Worm (Caenorhabditis elegans): ENCODE data around the gene srw-124.
"Not testable (repeated sequence)": the region's sequence is repeated elsewhere in the genome, so short reads cannot be mapped to it uniquely, and the experiment has no call there.

srw-124 gene

DNA sequence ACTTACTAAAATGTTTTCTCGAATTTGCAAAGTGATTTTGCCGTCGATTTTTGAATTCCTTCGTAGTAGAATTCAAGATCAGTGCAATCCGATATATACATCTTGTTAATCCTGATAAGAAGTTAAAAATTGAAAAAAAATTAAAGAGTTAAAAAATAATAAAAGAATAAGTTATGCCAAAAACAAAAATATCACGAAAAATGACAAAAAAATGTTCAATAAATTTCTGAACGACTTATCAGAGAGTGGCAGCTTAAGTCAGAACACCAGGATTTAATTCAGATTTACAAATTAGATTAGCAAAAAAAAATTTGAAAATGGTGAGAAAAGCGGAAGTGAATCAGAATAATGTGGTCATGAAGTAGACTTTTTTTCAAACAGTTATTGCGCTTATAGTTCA lies 1.1 kb upstream of the srw-124 start, which contains the start of gene srw-123:
srw-123 (minus strand) TSS at position 101 of the 400 bp plus-strand sequence.
- not testable (repeated sequence) for TF ChIP-seq tra-4 (tag; optimal IDR thresholded peaks at IDR 0.05); ceh-13 (GFP tag; optimal IDR thresholded peaks at IDR 0.05); aly-1 (tag; optimal IDR thresholded peaks at IDR 0.05)

DNA sequence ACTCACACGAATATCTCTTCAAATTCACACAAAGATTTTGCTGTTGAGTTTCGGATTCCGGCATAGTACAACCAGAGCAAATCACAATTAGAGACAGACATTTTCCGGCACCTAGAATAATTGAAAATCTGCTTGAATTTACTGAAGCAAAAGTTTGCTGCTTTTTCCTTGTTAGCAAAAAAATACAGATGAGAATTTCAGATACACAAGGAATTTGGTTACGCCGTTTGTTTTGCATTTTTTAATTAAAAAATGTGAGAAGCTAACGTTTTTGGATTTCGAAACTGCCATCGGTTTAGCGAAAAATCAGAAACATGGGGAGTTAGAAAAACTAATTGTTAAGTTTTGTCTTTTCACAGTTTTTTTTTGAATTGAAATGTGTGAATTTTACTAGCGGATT lies 3.6 kb downstream of the srw-124 start, which contains the start of gene srw-118:
srw-118 (minus strand) TSS at position 101 of the 400 bp plus-strand sequence.
- TF ChIP-seq F13C5.2 (tag; optimal IDR thresholded peaks at IDR 0.05), result no peak
- TF ChIP-seq aly-1 (tag; optimal IDR thresholded peaks at IDR 0.05), result no peak
- TF ChIP-seq hmbx-1 (tag; optimal IDR thresholded peaks at IDR 0.05), result no peak
- TF ChIP-seq flt-1 (GFP tag; IDR thresholded peaks at IDR 0.05), result no peak
- no peak for TF ChIP-seq ama-1 (optimal IDR thresholded peaks at IDR 0.05)
- TF ChIP-seq sea-1 (GFP tag; conservative IDR thresholded peaks at IDR 0.05), result no peak
- no peak for TF ChIP-seq hnd-1 (tag; optimal IDR thresholded peaks at IDR 0.05)
- TF ChIP-seq scrt-1 (GFP tag; IDR thresholded peaks at IDR 0.05), result no peak
- TF ChIP-seq tbx-37 (GFP tag; conservative IDR thresholded peaks at IDR 0.05), result no peak
- TF ChIP-seq tra-4 (tag; optimal IDR thresholded peaks at IDR 0.05), result no peak
- TF ChIP-seq pes-1 (GFP tag; IDR thresholded peaks at IDR 0.05), result no peak
- TF ChIP-seq ceh-36 (tag; optimal IDR thresholded peaks at IDR 0.05), result no peak

DNA sequence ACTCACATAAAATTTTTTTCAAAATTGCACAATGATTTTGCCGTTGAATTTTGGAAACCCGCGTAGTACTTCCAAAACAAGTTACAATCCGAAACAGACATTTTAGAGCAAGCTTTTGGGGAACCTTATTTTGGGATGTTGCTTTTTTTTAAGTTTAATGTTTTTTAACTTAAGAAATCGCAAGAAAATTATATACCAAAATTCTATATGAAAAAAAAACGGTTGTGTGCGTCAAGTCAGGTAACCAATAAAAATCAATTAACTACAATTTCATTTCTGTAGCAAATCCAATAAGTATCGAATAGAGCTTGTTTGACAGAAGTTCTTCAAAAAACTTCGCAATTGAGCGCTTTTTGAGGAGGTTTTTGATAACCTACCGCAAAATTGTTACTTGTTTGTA lies 7.0 kb downstream of the srw-124 start, which contains the start of gene srw-117:
srw-117 (minus strand) TSS at position 101 of the 400 bp plus-strand sequence.
- no peak for TF ChIP-seq aly-1 (tag; optimal IDR thresholded peaks at IDR 0.05)
- TF ChIP-seq flt-1 (GFP tag; IDR thresholded peaks at IDR 0.05), result no peak
- TF ChIP-seq tbx-11 (GFP tag; IDR thresholded peaks at IDR 0.05), result no peak
- no peak for TF ChIP-seq hmg-4 (GFP tag; optimal IDR thresholded peaks at IDR 0.05)
- TF ChIP-seq tbx-37 (GFP tag; conservative IDR thresholded peaks at IDR 0.05), result no peak

DNA sequence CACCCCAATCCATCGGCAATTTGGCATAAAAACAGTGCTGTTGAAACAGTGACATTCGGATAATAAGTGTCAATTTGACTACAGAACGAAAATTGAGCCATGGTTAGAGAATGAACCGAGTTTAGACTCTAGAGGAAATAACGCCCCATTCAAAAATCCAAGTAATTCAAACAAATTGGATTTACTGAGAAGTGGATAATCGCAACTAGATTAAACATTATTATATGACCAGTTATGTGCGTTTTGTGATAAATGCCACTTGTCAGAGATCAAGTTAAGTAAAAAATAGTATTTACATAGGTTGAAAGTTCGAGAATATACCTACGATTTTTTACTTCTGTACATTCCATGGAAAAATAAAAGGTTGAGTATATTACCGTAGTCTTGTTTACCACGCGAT lies 8.9 kb downstream of the srw-124 start, which contains the start of gene srw-139:
srw-139 (minus strand) TSS at position 101 of the 400 bp plus-strand sequence.
- no peak for TF ChIP-seq hmbx-1 (tag; optimal IDR thresholded peaks at IDR 0.05)
- no peak for TF ChIP-seq tbx-11 (GFP tag; IDR thresholded peaks at IDR 0.05)
- no peak for TF ChIP-seq ets-7 (tag; optimal IDR thresholded peaks at IDR 0.05)
- no peak for TF ChIP-seq pes-1 (GFP tag; IDR thresholded peaks at IDR 0.05)

DNA sequence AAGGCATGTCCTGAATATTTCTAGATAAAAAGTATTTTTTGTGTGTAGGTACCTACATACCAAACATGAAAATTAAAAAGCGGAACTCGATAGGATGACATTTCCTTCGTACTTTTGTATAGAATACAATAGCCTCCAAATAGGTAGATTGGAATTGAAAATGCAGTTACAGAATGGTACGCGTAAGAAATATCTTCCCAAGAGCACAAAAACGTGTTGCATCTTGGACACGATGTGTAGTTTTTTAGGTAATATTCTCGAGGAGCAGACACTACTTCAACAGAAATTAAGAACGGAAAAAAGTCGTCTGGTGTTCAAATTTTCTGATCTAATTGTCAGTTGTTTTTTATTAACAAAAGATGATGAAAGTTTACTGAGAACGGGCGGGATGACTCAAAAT lies 11.0 kb downstream of the srw-124 start, which contains the start of gene srh-85:
srh-85 (minus strand) TSS at position 101 of the 400 bp plus-strand sequence.
- TF ChIP-seq F13C5.2 (tag; optimal IDR thresholded peaks at IDR 0.05) (no peak), hmg-4 (GFP tag; optimal IDR thresholded peaks at IDR 0.05) (no peak), sea-1 (GFP tag; conservative IDR thresholded peaks at IDR 0.05) (no peak), tra-4 (tag; optimal IDR thresholded peaks at IDR 0.05) (no peak), scrt-1 (GFP tag; IDR thresholded peaks at IDR 0.05) (no peak), aly-1 (tag; optimal IDR thresholded peaks at IDR 0.05) (no peak), pes-1 (GFP tag; IDR thresholded peaks at IDR 0.05) (no peak), tbx-11 (GFP tag; IDR thresholded peaks at IDR 0.05) (no peak), B0310.2 (tag; optimal IDR thresholded peaks at IDR 0.05) (no peak), flt-1 (GFP tag; IDR thresholded peaks at IDR 0.05) (no peak), hmbx-1 (tag; optimal IDR thresholded peaks at IDR 0.05) (no peak), tbx-37 (GFP tag; conservative IDR thresholded peaks at IDR 0.05) (no peak), ama-1 (optimal IDR thresholded peaks at IDR 0.05) (no peak)

DNA sequence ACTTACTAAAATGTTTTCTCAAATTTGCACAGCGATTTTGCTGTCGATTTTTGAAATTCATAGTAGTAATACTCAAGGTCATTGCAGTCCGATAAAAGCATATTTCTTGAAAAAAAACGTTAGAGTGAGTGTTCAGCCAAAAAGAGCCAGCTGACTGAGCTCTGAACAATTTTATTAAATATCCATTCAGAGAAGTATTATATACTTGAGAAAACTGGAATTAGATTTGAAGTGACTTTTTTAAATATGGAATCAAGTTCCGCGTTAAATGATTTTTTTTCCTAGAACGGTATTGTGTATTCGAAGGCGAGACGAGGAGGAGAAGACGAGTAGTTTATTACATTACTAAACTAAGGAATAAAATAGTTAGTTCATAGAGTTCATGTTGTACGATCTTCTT lies 15.1 kb downstream of the srw-124 start, which contains the start of gene srw-121:
srw-121 (minus strand) TSS at position 101 of the 400 bp plus-strand sequence.
- TF ChIP-seq scrt-1 (GFP tag; IDR thresholded peaks at IDR 0.05) (no peak), tbx-37 (GFP tag; conservative IDR thresholded peaks at IDR 0.05) (no peak), ama-1 (optimal IDR thresholded peaks at IDR 0.05) (no peak), aly-1 (tag; optimal IDR thresholded peaks at IDR 0.05) (no peak), ets-7 (tag; optimal IDR thresholded peaks at IDR 0.05) (no peak), F13C5.2 (tag; optimal IDR thresholded peaks at IDR 0.05) (no peak), ceh-36 (tag; optimal IDR thresholded peaks at IDR 0.05) (no peak), hmbx-1 (tag; optimal IDR thresholded peaks at IDR 0.05) (no peak), tbx-11 (GFP tag; IDR thresholded peaks at IDR 0.05) (no peak), pes-1 (GFP tag; IDR thresholded peaks at IDR 0.05) (no peak), sea-1 (GFP tag; conservative IDR thresholded peaks at IDR 0.05) (no peak), hmg-4 (GFP tag; optimal IDR thresholded peaks at IDR 0.05) (no peak), flt-1 (GFP tag; IDR thresholded peaks at IDR 0.05) (no peak), hnd-1 (tag; optimal IDR thresholded peaks at IDR 0.05) (no peak), tra-4 (tag; optimal IDR thresholded peaks at IDR 0.05) (no peak), ceh-13 (GFP tag; optimal IDR thresholded peaks at IDR 0.05) (no peak), B0310.2 (tag; optimal IDR thresholded peaks at IDR 0.05) (no peak)

DNA sequence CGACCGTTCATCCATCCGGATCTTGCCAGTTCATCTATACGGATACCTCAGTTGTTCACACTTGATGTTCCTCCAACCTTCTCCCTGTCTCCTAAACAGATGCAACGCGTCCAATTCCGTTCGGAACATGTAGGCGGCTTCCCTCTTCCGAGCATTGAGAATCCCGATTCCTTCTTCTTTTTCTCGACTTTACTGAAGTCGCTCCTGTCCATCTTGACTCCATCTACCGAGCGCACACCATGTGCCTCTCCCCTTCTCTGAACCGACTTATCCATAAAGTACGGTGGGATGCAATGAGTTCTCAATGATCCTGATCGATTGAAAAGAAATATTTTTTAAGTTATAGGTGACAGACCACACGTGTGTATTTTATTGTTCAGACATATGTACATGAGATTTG lies 15.7 kb downstream of the srw-124 start:
- TF ChIP-seq ama-1 (optimal IDR thresholded peaks at IDR 0.05) (no peak), hmg-4 (GFP tag; optimal IDR thresholded peaks at IDR 0.05) (no peak), tra-4 (tag; optimal IDR thresholded peaks at IDR 0.05) (no peak), pes-1 (GFP tag; IDR thresholded peaks at IDR 0.05) (no peak), tbx-37 (GFP tag; conservative IDR thresholded peaks at IDR 0.05) (no peak), B0310.2 (tag; optimal IDR thresholded peaks at IDR 0.05) (no peak), sea-1 (GFP tag; conservative IDR thresholded peaks at IDR 0.05) (no peak), flt-1 (GFP tag; IDR thresholded peaks at IDR 0.05) (no peak), hnd-1 (tag; optimal IDR thresholded peaks at IDR 0.05) (no peak), tbx-11 (GFP tag; IDR thresholded peaks at IDR 0.05) (no peak)

DNA sequence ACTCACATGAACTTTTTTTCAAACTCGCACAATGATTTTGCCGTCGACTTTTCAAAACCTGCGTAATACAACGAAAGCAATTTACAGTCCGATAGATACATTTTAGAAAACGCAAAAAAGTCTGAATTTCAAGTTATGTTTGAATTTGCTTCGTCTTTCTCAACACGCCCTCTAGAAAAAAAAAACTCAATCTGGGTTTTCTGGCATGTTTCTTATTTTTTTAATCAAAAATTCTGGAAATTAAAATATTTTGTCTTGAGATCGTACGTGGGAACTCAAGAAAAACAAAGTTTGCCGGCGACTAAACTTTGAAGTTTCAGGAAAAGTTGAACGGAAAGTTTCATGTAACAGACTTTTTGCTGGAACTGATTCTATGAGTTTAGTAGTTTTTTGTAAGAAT lies 17.4 kb downstream of the srw-124 start, which contains the start of gene srw-115:
srw-115 (minus strand) TSS at position 101 of the 400 bp plus-strand sequence.
- TF ChIP-seq hnd-1 (tag; optimal IDR thresholded peaks at IDR 0.05) (no peak), ceh-13 (GFP tag; optimal IDR thresholded peaks at IDR 0.05) (no peak), hmg-4 (GFP tag; optimal IDR thresholded peaks at IDR 0.05) (no peak), ets-7 (tag; optimal IDR thresholded peaks at IDR 0.05) (no peak), aly-1 (tag; optimal IDR thresholded peaks at IDR 0.05) (no peak), tra-4 (tag; optimal IDR thresholded peaks at IDR 0.05) (no peak), scrt-1 (GFP tag; IDR thresholded peaks at IDR 0.05) (no peak), sea-1 (GFP tag; conservative IDR thresholded peaks at IDR 0.05) (no peak), B0310.2 (tag; optimal IDR thresholded peaks at IDR 0.05) (no peak), hmbx-1 (tag; optimal IDR thresholded peaks at IDR 0.05) (no peak)
